Worm (Caenorhabditis elegans): Measurements from ENCODE around the gene ears-2.
A peak's percentile ranks its signal among the peaks of the same experiment; 100 is the strongest.

DNA sequence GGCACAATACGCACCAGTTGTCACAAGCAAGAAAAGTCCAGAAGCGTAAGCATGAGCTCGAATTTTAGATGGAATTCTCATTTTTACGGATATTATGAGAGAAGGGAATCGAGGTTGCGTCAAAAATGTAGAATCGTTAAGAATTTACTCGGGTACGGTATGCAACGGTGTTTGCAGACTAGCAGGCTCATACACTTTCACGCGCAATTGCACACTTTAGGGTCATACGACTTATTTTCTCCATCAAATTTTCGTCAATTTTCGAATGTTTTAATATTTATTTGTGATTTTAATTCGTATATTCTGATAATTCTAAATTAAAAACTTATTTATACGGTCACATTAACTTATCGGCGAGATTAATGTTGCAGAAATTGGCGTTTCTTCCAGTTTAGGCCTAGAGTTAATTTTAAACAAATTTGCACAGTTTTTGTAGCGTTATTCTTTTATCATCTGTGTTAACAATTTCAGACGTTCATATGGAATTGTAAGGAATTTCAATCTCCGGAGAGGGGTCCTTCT, 3.2 kb upstream of the ears-2 start, which contains the start of the genes T07A9.15 and nog-1:
- peak; percentile 71 for TF ChIP-seq crh-2 (tag; optimal IDR thresholded peaks at IDR 0.05)
- peak; percentile 45 for TF ChIP-seq lin-11 (tag; optimal IDR thresholded peaks at IDR 0.05)
- no peak for TF ChIP-seq unc-62 (GFP tag; optimal IDR thresholded peaks at IDR 0.05)
- TF ChIP-seq nhr-6 (tag; optimal IDR thresholded peaks at IDR 0.05) = peak; percentile 2

Measured in whole organism, L2 larva.